Worm (Caenorhabditis elegans) whole organism, L4/young adult: ENCODE data around the gene F13A7.12.

ENCODE experiments used
- dao-5 ChIP-seq: sonication (generic microtip); optimal IDR thresholded peaks from 2 replicates; lab custom pipeline; 2016; ENCODE audit warnings: missing genotype, missing genetic modification characterization, moderate library complexity, missing compliant biosample characterization
- him-1 ChIP-seq: sonication (generic microtip); optimal IDR thresholded peaks from 2 replicates; lab custom pipeline; 2016; ENCODE audit warnings: missing genotype, missing genetic modification reagents, missing genetic modification characterization, missing compliant biosample characterization

ce11 chrV:16368143-16368542, 27.7 kb upstream of the F13A7.12 start:
- TF ChIP-seq him-1 (tag; lab: Kevin White, UChicago) (no peak), dao-5 (tag; lab: Kevin White, UChicago) (no peak)
